ENCODE assay signal across 2 fruit fly cellular contexts in genomic region chrX:8178989-8179388, dm6.
TF ChIP-seq lines count a peak whose summit lies in the region.

No protein-coding gene starts in this region.

- TF ChIP-seq CTCF in whole organism, embryonic (GFP tag; optimal IDR thresholded peaks at IDR 0.05; lab: Kevin White, UChicago), result no peak

TF ChIP-seq in whole organism, embryonic, 481 proteins besides CTCF, POLR2A, EP300 and RAD21:
- peak; percentile 94 for TF ChIP-seq Hr39 (optimal IDR thresholded peaks at IDR 0.05; lab: Kevin White, UChicago)
- TF ChIP-seq sqz (GFP tag; optimal IDR thresholded peaks at IDR 0.05; lab: Kevin White, UChicago), result peak; percentile 36
- no peak for TF ChIP-seq CG9437 (GFP tag; optimal IDR thresholded peaks at IDR 0.05; lab: Kevin White, UChicago)
- no peak for TF ChIP-seq CG11560 (tag; IDR thresholded peaks at IDR 0.05; lab: Robert Waterston, UW)
- TF ChIP-seq Camta (GFP tag; optimal IDR thresholded peaks at IDR 0.05; lab: Kevin White, UChicago), result no peak
- peak; percentile 22 for TF ChIP-seq cg (GFP tag; optimal IDR thresholded peaks at IDR 0.05; lab: Kevin White, UChicago)
- no peak for TF ChIP-seq caup (GFP tag; optimal IDR thresholded peaks at IDR 0.05; lab: Kevin White, UChicago; ENCODE audit: severe bottlenecking)
- TF ChIP-seq rib (GFP tag; IDR thresholded peaks at IDR 0.05; lab: Robert Waterston, UW), result no peak
TF ChIP-seq in whole organism, embryonic: peak in this region for 3.

TF ChIP-seq in whole organism, wandering third instar larva, 38 proteins besides CTCF, POLR2A, EP300 and RAD21:
- no peak for TF ChIP-seq Dfd (GFP tag; optimal IDR thresholded peaks at IDR 0.05; lab: Kevin White, UChicago)
- peak; percentile 53 for TF ChIP-seq pan (optimal IDR thresholded peaks at IDR 0.05; lab: Kevin White, UChicago)

Comparison
In these comparisons a context has a peak if more than half of its experiments do, and no peak if none do; other contexts are left out.
1. Of the 10 proteins assayed by ChIP-seq in both whole organism, embryonic and whole organism, wandering third instar larva: peak only in whole organism, embryonic: none; only in whole organism, wandering third instar larva: pan; in both: none; in neither: 9.